Fruit fly (Drosophila melanogaster) whole organism, embryonic: Measurements from ENCODE around the gene Kaz-m1.
A peak's percentile ranks its signal among the peaks of the same experiment; 100 is the strongest.

Source experiments
- Awh ChIP-seq: fragments of 200-800 bp; sonication (Bioruptor generic); IDR thresholded peaks from 2 replicates; pipeline ENCODE4, ENCODE4 v1.3.6; 2022; ENCODE audit warnings: missing biosample characterization, missing genetic modification characterization
- B-H1 ChIP-seq: fragments of 200-800 bp; sonication (Bioruptor generic); IDR thresholded peaks from 3 replicates; pipeline ENCODE4 v1.3.6; 2022; ENCODE audit warnings: missing biosample characterization, missing genetic modification characterization
- Bgb ChIP-seq: fragments of 200-800 bp; sonication (Bioruptor generic); IDR thresholded peaks from 2 replicates; pipeline ENCODE4 v1.3.6; 2022; ENCODE audit warnings: missing biosample characterization, missing genetic modification characterization; ENCODE audit not compliant: partially characterized antibody
- CG10274 ChIP-seq: fragments of 200-800 bp; sonication (Bioruptor generic); optimal IDR thresholded peaks from 3 replicates; lab custom pipeline; 2017; ENCODE audit warnings: missing biosample characterization, mild to moderate bottlenecking, missing genetic modification characterization
- CG10321 ChIP-seq: fragments of 200-800 bp; sonication (Bioruptor generic); IDR thresholded peaks from 2 replicates; pipeline ENCODE4 v1.3.6; 2022; ENCODE audit warnings: missing biosample characterization, missing genetic modification characterization
- CG10431 ChIP-seq: fragments of 200-800 bp; sonication (Bioruptor generic); optimal IDR thresholded peaks from 3 replicates; lab custom pipeline; 2018; ENCODE audit warnings: missing biosample characterization, mild to moderate bottlenecking, missing genetic modification characterization
- CG11504 ChIP-seq: fragments of 200-800 bp; sonication (Bioruptor generic); optimal IDR thresholded peaks from 3 replicates; lab custom pipeline; 2019; ENCODE audit warnings: missing biosample characterization, mild to moderate bottlenecking, missing genetic modification characterization, moderate library complexity
- CG13123 ChIP-seq: fragments of 200-800 bp; sonication (Bioruptor generic); optimal IDR thresholded peaks from 2 replicates; lab custom pipeline; 2016; ENCODE audit warnings: missing biosample characterization, missing genetic modification characterization
- CG16813 ChIP-seq: fragments of 200-800 bp; sonication (Bioruptor generic); IDR thresholded peaks from 3 replicates; pipeline ENCODE4 v1.3.6; 2022; ENCODE audit warnings: missing biosample characterization, missing genetic modification characterization; ENCODE audit not compliant: partially characterized antibody
- CG3065 ChIP-seq: fragments of 200-800 bp; sonication (Bioruptor generic); optimal IDR thresholded peaks from 2 replicates; lab custom pipeline; 2016; ENCODE audit warnings: missing biosample characterization, missing genetic modification characterization
- CG4730 ChIP-seq: fragments of 200-800 bp; sonication (Bioruptor generic); IDR thresholded peaks from 2 replicates; pipeline ENCODE4 v1.3.6; 2022; ENCODE audit warnings: missing biosample characterization, missing genetic modification characterization
- CG7556 ChIP-seq: fragments of 200-800 bp; sonication (Bioruptor generic); optimal IDR thresholded peaks from 2 replicates; lab custom pipeline; 2017; ENCODE audit warnings: missing biosample characterization, mild to moderate bottlenecking, missing genetic modification characterization
- CG7987 ChIP-seq: fragments of 200-800 bp; sonication (Bioruptor generic); optimal IDR thresholded peaks from 2 replicates; lab custom pipeline; 2018; ENCODE audit warnings: missing biosample characterization, mild to moderate bottlenecking, missing genetic modification characterization, moderate library complexity
- CG8388 ChIP-seq: fragments of 200-800 bp; sonication (Bioruptor generic); optimal IDR thresholded peaks from 2 replicates; lab custom pipeline; 2019; ENCODE audit warnings: missing biosample characterization, mild to moderate bottlenecking, missing genetic modification characterization, moderate library complexity
- Drgx ChIP-seq: fragments of 200-800 bp; sonication (Bioruptor generic); IDR thresholded peaks from 2 replicates; pipeline ENCODE4 v1.3.6; 2022; ENCODE audit warnings: missing biosample characterization, missing genetic modification characterization
- H15 ChIP-seq: fragments of 200-800 bp; sonication (Bioruptor generic); IDR thresholded peaks from 3 replicates; pipeline ENCODE4 v1.3.6; 2022; ENCODE audit warnings: missing biosample characterization, missing genetic modification characterization
- HLH3B ChIP-seq: fragments of 200-800 bp; sonication (Bioruptor generic); IDR thresholded peaks from 2 replicates; pipeline ENCODE4 v1.3.6; 2022; ENCODE audit warnings: missing biosample characterization, missing genetic modification characterization
- HLH4C ChIP-seq: fragments of 200-800 bp; sonication (Bioruptor generic); IDR thresholded peaks from 3 replicates; pipeline ENCODE4 v1.3.6; 2022; ENCODE audit warnings: missing biosample characterization, missing genetic modification characterization; ENCODE audit not compliant: partially characterized antibody
- HLHmδ ChIP-seq: fragments of 200-800 bp; sonication (Bioruptor generic); optimal IDR thresholded peaks from 2 replicates; lab custom pipeline; 2018; ENCODE audit warnings: missing biosample characterization, mild to moderate bottlenecking, missing genetic modification characterization, moderate library complexity
- Jarid2 ChIP-seq: fragments of 200-800 bp; sonication (Bioruptor generic); optimal IDR thresholded peaks from 3 replicates; lab custom pipeline; 2017; ENCODE audit warnings: mild to moderate bottlenecking, missing biosample characterization, missing genetic modification reagents, missing genetic modification characterization
- Lhr ChIP-seq: fragments of 200-800 bp; sonication (Bioruptor generic); optimal IDR thresholded peaks from 3 replicates; lab custom pipeline; 2017; ENCODE audit warnings: mild to moderate bottlenecking, missing biosample characterization, missing genetic modification reagents, missing genetic modification characterization
- MTF-1 ChIP-seq: fragments of 200-800 bp; sonication (Bioruptor generic); optimal IDR thresholded peaks from 2 replicates; lab custom pipeline; 2018; ENCODE audit warnings: missing biosample characterization, mild to moderate bottlenecking, missing genetic modification characterization, borderline replicate concordance
- Med ChIP-seq: fragments of 200-800 bp; sonication (Bioruptor generic); peaks from one replicate; lab custom pipeline; 2016; ENCODE audit warnings: missing biosample characterization, missing genetic modification characterization, mild to moderate bottlenecking, inconsistent platforms, moderate library complexity
- Optix ChIP-seq: fragments of 200-800 bp; sonication (Bioruptor generic); IDR thresholded peaks from 3 replicates; pipeline ENCODE4 v1.3.6; 2022; ENCODE audit warnings: missing biosample characterization, missing genetic modification characterization
- Sin3A ChIP-seq: fragments of >200 bp; optimal IDR thresholded peaks from 2 replicates; lab custom pipeline; 2018
- cas ChIP-seq: fragments of 200-800 bp; sonication (Bioruptor generic); IDR thresholded peaks from 2 replicates; pipeline ENCODE4 v1.3.6; 2022; ENCODE audit warnings: missing biosample characterization, missing genetic modification characterization
- chinmo ChIP-seq: fragments of 200-800 bp; sonication (Bioruptor generic); IDR thresholded peaks from 4 replicates; pipeline ENCODE4 v1.3.6; 2022; ENCODE audit warnings: missing biosample characterization, missing genetic modification characterization; ENCODE audit not compliant: partially characterized antibody
- danr ChIP-seq: fragments of 200-800 bp; sonication (Bioruptor generic); IDR thresholded peaks from 2 replicates; pipeline ENCODE4 v1.3.6; 2022; ENCODE audit warnings: missing biosample characterization, missing genetic modification characterization
- dpn ChIP-seq, 2 experiments: fragments of 200-800 bp; sonication (Bioruptor generic); optimal IDR thresholded peaks; 3 replicates each; lab custom pipeline; 2016; ENCODE audit warnings: missing biosample characterization in 2 of 2, missing genetic modification characterization in 2 of 2
- fd102C ChIP-seq: fragments of 200-800 bp; sonication (Bioruptor generic); optimal IDR thresholded peaks from 2 replicates; lab custom pipeline; 2018; ENCODE audit warnings: missing biosample characterization, mild to moderate bottlenecking, missing genetic modification characterization, moderate library complexity
- gro ChIP-seq: fragments of 200-800 bp; sonication (Bioruptor generic); optimal IDR thresholded peaks from 2 replicates; lab custom pipeline; 2016; ENCODE audit warnings: missing biosample characterization, missing genetic modification characterization
- ham ChIP-seq: fragments of 200-800 bp; sonication (Bioruptor generic); IDR thresholded peaks from 2 replicates; pipeline ENCODE4 v1.3.6; 2022; ENCODE audit warnings: missing biosample characterization, missing genetic modification characterization
- her ChIP-seq: fragments of 200-800 bp; sonication (Bioruptor generic); optimal IDR thresholded peaks from 2 replicates; lab custom pipeline; 2016; ENCODE audit warnings: missing biosample characterization, missing genetic modification characterization
- jing ChIP-seq: fragments of 200-800 bp; sonication (Bioruptor generic); optimal IDR thresholded peaks from 2 replicates; lab custom pipeline; 2018; ENCODE audit warnings: missing biosample characterization, mild to moderate bottlenecking, missing genetic modification characterization
- jumu ChIP-seq: fragments of 200-800 bp; sonication (Bioruptor generic); optimal IDR thresholded peaks from 3 replicates; lab custom pipeline; 2016; ENCODE audit warnings: missing biosample characterization, missing genetic modification characterization
- kay ChIP-seq: fragments of 200-800 bp; sonication (Bioruptor generic); optimal IDR thresholded peaks from 2 replicates; lab custom pipeline; 2016; ENCODE audit warnings: missing biosample characterization, missing genetic modification characterization
- lola ChIP-seq, 3 experiments: fragments of >200 bp in 2 of 3; fragments of 200-800 bp in 1 of 3; sonication (Bioruptor generic) in 1 of 3; optimal IDR thresholded peaks; 2 replicates each; lab custom pipeline; 2017 to 2019; ENCODE audit warnings: missing biosample characterization in 3 of 3, missing genetic modification characterization in 3 of 3, mild to moderate bottlenecking in 1 of 3, moderate library complexity in 1 of 3
- maf-S ChIP-seq: fragments of 200-800 bp; sonication (Bioruptor generic); optimal IDR thresholded peaks from 2 replicates; lab custom pipeline; 2016; ENCODE audit warnings: missing biosample characterization, missing genetic modification characterization
- mirr ChIP-seq: fragments of 200-800 bp; sonication (Bioruptor generic); optimal IDR thresholded peaks from 3 replicates; lab custom pipeline; 2018; ENCODE audit warnings: missing biosample characterization, mild to moderate bottlenecking, missing genetic modification characterization
- pb ChIP-seq: fragments of 200-800 bp; sonication (Bioruptor generic); optimal IDR thresholded peaks from 3 replicates; lab custom pipeline; 2016; ENCODE audit warnings: missing biosample characterization, missing genetic modification characterization
- phol ChIP-seq: fragments of 200-800 bp; sonication (Bioruptor generic); optimal IDR thresholded peaks from 3 replicates; lab custom pipeline; 2018; ENCODE audit warnings: missing biosample characterization, mild to moderate bottlenecking, missing genetic modification characterization, moderate library complexity
- run ChIP-seq: fragments of 200-800 bp; sonication (Bioruptor generic); optimal IDR thresholded peaks from 3 replicates; lab custom pipeline; 2018; ENCODE audit warnings: missing biosample characterization, mild to moderate bottlenecking, missing genetic modification characterization
- sc ChIP-seq, 3 experiments: fragments of >200 bp in 2 of 3; fragments of 200-800 bp in 1 of 3; sonication (Bioruptor generic) in 1 of 3; optimal IDR thresholded peaks; 2 replicates in 2 of 3; 3 replicates in 1 of 3; lab custom pipeline; 2017; ENCODE audit warnings: mild to moderate bottlenecking in 1 of 3, missing biosample characterization in 1 of 3, missing genetic modification characterization in 1 of 3, missing genetic modification reagents in 1 of 3
- slbo ChIP-seq: fragments of 200-800 bp; sonication (Bioruptor generic); IDR thresholded peaks from 2 replicates; pipeline ENCODE4 v1.3.6; 2022; ENCODE audit warnings: missing biosample characterization, missing genetic modification characterization
- trem ChIP-seq: fragments of 200-800 bp; optimal IDR thresholded peaks from 3 replicates; lab custom pipeline; 2019; ENCODE audit warnings: missing biosample characterization, mild to moderate bottlenecking, missing genetic modification characterization, moderate library complexity
- tx ChIP-seq: fragments of 200-800 bp; sonication (Bioruptor generic); optimal IDR thresholded peaks from 2 replicates; lab custom pipeline; 2016; ENCODE audit warnings: missing biosample characterization, missing genetic modification characterization
- usp ChIP-seq: fragments of >200 bp; optimal IDR thresholded peaks from 2 replicates; lab custom pipeline; 2017; ENCODE audit warnings: missing biosample characterization, missing genetic modification characterization

Kaz-m1 gene

DNA sequence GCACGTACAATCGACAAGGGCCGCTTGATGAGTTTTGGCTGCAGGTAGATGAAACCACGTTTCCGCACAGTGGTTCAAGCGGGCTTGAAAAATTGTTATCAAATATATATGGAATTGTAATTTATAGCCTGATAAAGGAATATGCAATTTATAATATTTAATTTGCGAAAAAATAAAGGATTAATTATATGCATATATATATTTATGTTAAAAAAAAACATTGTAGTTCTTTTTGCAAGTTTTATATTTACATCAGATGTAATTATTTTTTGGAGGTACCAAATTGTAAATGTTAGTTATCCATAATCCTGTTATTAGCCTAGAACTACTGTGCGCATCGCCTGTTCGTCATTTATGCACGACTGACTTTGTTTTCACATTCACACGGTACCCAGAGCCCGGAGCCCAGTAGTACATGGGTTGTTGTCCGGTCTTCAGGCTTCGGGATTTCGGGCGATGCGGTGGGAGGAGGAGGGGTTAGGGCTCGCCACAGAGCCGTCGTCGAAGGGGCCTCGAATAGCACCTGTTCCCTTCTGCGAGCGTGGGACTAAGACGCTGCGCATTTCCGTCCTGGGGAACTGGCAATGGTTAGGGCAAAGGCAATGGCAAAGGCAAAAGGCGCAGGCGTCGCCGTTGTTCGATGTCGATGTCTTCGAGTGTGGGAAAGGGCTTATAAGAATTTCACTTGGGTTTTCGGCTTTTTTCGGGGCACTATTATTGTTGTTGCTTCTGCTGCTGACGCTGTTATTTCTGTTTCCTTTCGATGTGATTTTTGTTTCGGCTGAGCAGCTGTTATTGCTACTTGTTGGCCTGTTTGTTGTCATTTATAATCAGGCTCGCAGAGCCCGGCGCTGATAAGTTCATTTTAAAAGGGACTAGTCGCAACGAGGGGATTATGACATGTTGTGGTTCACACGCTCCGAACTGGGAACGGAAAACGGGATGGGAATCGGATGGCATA, 3.5 kb downstream of the Kaz-m1 start (continued):
- TF ChIP-seq sc (optimal IDR thresholded peaks at IDR 0.05; lab: Kevin White, UChicago) (no peak), sc (GFP tag; optimal IDR thresholded peaks at IDR 0.05; lab: Kevin White, UChicago) (peak; percentile 76), Optix (GFP tag; lab: Robert Waterston, UW) (no peak), trem (peak; percentile 79), CG11504 (peak; percentile 80), Lhr (peak; percentile 79), CG4730 (GFP tag; lab: Robert Waterston, UW) (no peak; the same call in none of the 2 replicates), cas (no peak), Drgx (peak; percentile 28; the same call in 1 of the 2 replicates), CG16813 (no peak), ham (GFP tag; lab: Robert Waterston, UW) (no peak), dpn (GFP tag; optimal IDR thresholded peaks at IDR 0.05; lab: Kevin White, UChicago) (peak in 1 of 2 experiments; percentile 63), usp (GFP tag; lab: Kevin White, UChicago) (no peak), mirr (GFP tag; lab: Kevin White, UChicago) (no peak), CG3065 (GFP tag; lab: Kevin White, UChicago) (peak; percentile 17), CG10321 (GFP tag; lab: Robert Waterston, UW) (peak; percentile 29; the same call in 1 of the 2 replicates), Sin3A (lab: Kevin White, UChicago) (no peak), Jarid2 (no peak), Awh (GFP tag; lab: Robert Waterston, UW) (peak; percentile 50), danr (GFP tag; lab: Robert Waterston, UW) (peak; percentile 37; the same call in 1 of the 2 replicates), HLHmδ (GFP tag; lab: Kevin White, UChicago) (peak; percentile 93), lola (GFP tag; optimal IDR thresholded peaks at IDR 0.05; lab: Kevin White, UChicago) (peak in 1 of 3 experiments; percentile 99), jumu (GFP tag; lab: Kevin White, UChicago) (peak; percentile 12), slbo (GFP tag; lab: Robert Waterston, UW) (no peak), Bgb (no peak), maf-S (no peak), run (tag; lab: Kevin White, UChicago) (peak; percentile 43), CG7556 (peak; percentile 94), kay (GFP tag; lab: Kevin White, UChicago) (peak; percentile 31), tx (GFP tag; lab: Kevin White, UChicago) (no peak), fd102C (GFP tag; lab: Kevin White, UChicago) (peak; percentile 86), MTF-1 (GFP tag; lab: Kevin White, UChicago) (no peak), CG8388 (GFP tag; lab: Kevin White, UChicago) (peak; percentile 90), gro (GFP tag; lab: Kevin White, UChicago) (no peak), phol (tag; lab: Kevin White, UChicago) (peak; percentile 93), CG10274 (GFP tag; lab: Kevin White, UChicago) (peak; percentile 49), HLH3B (GFP tag; lab: Robert Waterston, UW) (peak; percentile 58), chinmo (no peak), her (no peak), jing (peak; percentile 34), CG10431 (GFP tag; lab: Kevin White, UChicago) (peak; percentile 61), HLH4C (GFP tag; lab: Robert Waterston, UW) (no peak), H15 (GFP tag; lab: Robert Waterston, UW) (peak; percentile 34; the same call in 1 of the 3 replicates), pb (GFP tag; lab: Kevin White, UChicago) (no peak), CG13123 (peak; percentile 34), CG7987 (GFP tag; lab: Kevin White, UChicago) (no peak), Med (no peak), B-H1 (GFP tag; lab: Robert Waterston, UW) (peak; percentile 30; the same call in 1 of the 3 replicates)
